Fruit fly (Drosophila melanogaster): ENCODE measurements around the gene CG1387.

Gene CG1387

dm6 chrX:8407124-8407775 lies 21.7 kb downstream of the CG1387 start, which contains the start of gene PIG-T (continued):
- TF ChIP-seq lmd (GFP tag; IDR thresholded peaks at IDR 0.05) (no peak), ro (GFP tag; IDR thresholded peaks at IDR 0.05) (no peak), CG2120 (GFP tag; optimal IDR thresholded peaks at IDR 0.05) (peak; percentile 43), NfI (GFP tag; optimal IDR thresholded peaks at IDR 0.05) (no peak), CG16863 (GFP tag; optimal IDR thresholded peaks at IDR 0.05) (no peak), gsb-n (tag; optimal IDR thresholded peaks at IDR 0.05) (peak; percentile 86), pb (GFP tag; optimal IDR thresholded peaks at IDR 0.05) (no peak), CG14050 (GFP tag; IDR thresholded peaks at IDR 0.05) (no peak), Bgb (GFP tag; IDR thresholded peaks at IDR 0.05; ENCODE audit: partially characterized antibody) (peak; percentile 48; the same call in 1 of the 2 replicates), bbx (GFP tag; IDR thresholded peaks at IDR 0.05; ENCODE audit: partially characterized antibody) (no peak), eyg (GFP tag; optimal IDR thresholded peaks at IDR 0.05) (no peak), CG11504 (tag; optimal IDR thresholded peaks at IDR 0.05) (no peak), CG3407 (GFP tag; optimal IDR thresholded peaks at IDR 0.05) (no peak), lab (GFP tag; optimal IDR thresholded peaks at IDR 0.05) (no peak), CG8290 (GFP tag; optimal IDR thresholded peaks at IDR 0.05) (no peak), CG8290 (tag; optimal IDR thresholded peaks at IDR 0.05) (peak in 1 of 2 experiments; percentile 43), MBD-R2 (GFP tag; IDR thresholded peaks at IDR 0.05) (peak; percentile 51), CG10366 (GFP tag; IDR thresholded peaks at IDR 0.05) (no peak), ssp (GFP tag; IDR thresholded peaks at IDR 0.05) (no peak), CG13424 (tag; optimal IDR thresholded peaks at IDR 0.05) (no peak), Pdp1 (GFP tag; optimal IDR thresholded peaks at IDR 0.05) (peak in 1 of 2 experiments; percentile 66), CG8924 (tag; optimal IDR thresholded peaks at IDR 0.05) (peak; percentile 3), ase (GFP tag; IDR thresholded peaks at IDR 0.05) (no peak), pita (GFP tag; optimal IDR thresholded peaks at IDR 0.05) (no peak), CG7357 (GFP tag; IDR thresholded peaks at IDR 0.05) (no peak), CG6689 (GFP tag; IDR thresholded peaks at IDR 0.05) (no peak), CG32532 (GFP tag; IDR thresholded peaks at IDR 0.05) (no peak), nerfin-2 (GFP tag; IDR thresholded peaks at IDR 0.05; ENCODE audit: partially characterized antibody) (no peak), tx (GFP tag; optimal IDR thresholded peaks at IDR 0.05) (no peak), kay (GFP tag; optimal IDR thresholded peaks at IDR 0.05) (no peak), ewg (GFP tag; optimal IDR thresholded peaks at IDR 0.05) (no peak), CG6813 (GFP tag; optimal IDR thresholded peaks at IDR 0.05) (no peak), CG30403 (GFP tag; optimal IDR thresholded peaks at IDR 0.05) (peak; percentile 14), al (GFP tag; IDR thresholded peaks at IDR 0.05) (no peak), tna (GFP tag; IDR thresholded peaks at IDR 0.05; ENCODE audit: partially characterized antibody) (no peak), lilli (GFP tag; optimal IDR thresholded peaks at IDR 0.05) (no peak), BEAF-32 (GFP tag; optimal IDR thresholded peaks at IDR 0.05) (peak; percentile 49), Spps (tag; optimal IDR thresholded peaks at IDR 0.05) (no peak), TFAM (GFP tag; optimal IDR thresholded peaks at IDR 0.05) (no peak), Atf6 (GFP tag; IDR thresholded peaks at IDR 0.05) (no peak), slou (GFP tag; optimal IDR thresholded peaks at IDR 0.05) (no peak), Ets97D (GFP tag; optimal IDR thresholded peaks at IDR 0.05) (peak; percentile 30), D19A (tag; optimal IDR thresholded peaks at IDR 0.05) (no peak), tio (GFP tag; optimal IDR thresholded peaks at IDR 0.05) (no peak), Dref (GFP tag; IDR thresholded peaks at IDR 0.05) (peak; percentile 83), GATAe (GFP tag; conservative IDR thresholded peaks at IDR 0.05) (no peak), CG1603 (tag; optimal IDR thresholded peaks at IDR 0.05) (peak; percentile 67), YL-1 (GFP tag; optimal IDR thresholded peaks at IDR 0.05) (no peak), CG4617 (GFP tag; optimal IDR thresholded peaks at IDR 0.05; ENCODE audit: borderline replicate concordance) (peak; percentile 71), CG14014 (GFP tag; IDR thresholded peaks at IDR 0.05) (no peak), usp (GFP tag; optimal IDR thresholded peaks at IDR 0.05) (no peak)
